Worm (Caenorhabditis elegans) whole organism, L1 larva: Measurements from ENCODE around the gene T07E3.3.

Experiments
- aly-2 ChIP-seq: fragments of 150-350 bp; optimal IDR thresholded peaks from 2 replicates; lab custom pipeline; 2014; ENCODE audit warnings: missing biosample characterization, missing genetic modification characterization
- blmp-1 ChIP-seq: fragments of 150-350 bp; optimal IDR thresholded peaks from 2 replicates; lab custom pipeline; 2014; ENCODE audit warnings: missing biosample characterization, missing genetic modification characterization
- egl-27 ChIP-seq, 2 experiments: fragments of 150-350 bp in 1 of 2; sonication (generic microtip); optimal IDR thresholded peaks; 3 replicates each; lab custom pipeline; 2017 to 2018; ENCODE audit warnings: missing biosample characterization in 2 of 2, missing genetic modification characterization in 2 of 2, missing genetic modification reagents in 2 of 2
- elt-3 ChIP-seq, 6 experiments: fragments of 150-350 bp in 1 of 6; sonication (generic microtip); optimal IDR thresholded peaks; 2 replicates each; lab custom pipeline; 2017 to 2018; ENCODE audit warnings: missing biosample characterization in 6 of 6, missing genetic modification characterization in 6 of 6, inconsistent platforms in 1 of 6
- fkh-10 ChIP-seq: sonication (generic microtip); optimal IDR thresholded peaks from 2 replicates; lab custom pipeline; 2017; ENCODE audit warnings: missing biosample characterization, missing genetic modification reagents, missing genetic modification characterization
- lin-13 ChIP-seq: fragments of 150-350 bp; optimal IDR thresholded peaks from 2 replicates; lab custom pipeline; 2014; ENCODE audit warnings: missing biosample characterization, missing genetic modification reagents, missing genetic modification characterization
- mep-1 ChIP-seq: fragments of 150-350 bp; optimal IDR thresholded peaks from 2 replicates; lab custom pipeline; 2014; ENCODE audit warnings: missing biosample characterization, missing genetic modification characterization
- nhr-19 ChIP-seq: fragments of 200-800 bp; sonication (Bioruptor generic); conservative IDR thresholded peaks from 2 replicates; pipeline ENCODE4 v1.3.6; 2022; ENCODE audit warnings: missing genetic modification characterization, missing compliant biosample characterization
- nhr-76 ChIP-seq: sonication (generic microtip); optimal IDR thresholded peaks from 2 replicates; lab custom pipeline; 2017; ENCODE audit warnings: missing biosample characterization, missing genetic modification characterization
- pqm-1 ChIP-seq: sonication (generic microtip); optimal IDR thresholded peaks from 3 replicates; lab custom pipeline; 2017; ENCODE audit warnings: missing biosample characterization, missing genetic modification characterization
- ztf-11 ChIP-seq, 2 experiments: sonication (generic microtip); optimal IDR thresholded peaks; 2 replicates each; lab custom pipeline; 2016 to 2017; ENCODE audit warnings: missing genetic modification characterization in 2 of 2, missing biosample characterization in 1 of 2, missing compliant biosample characterization in 1 of 2
- ztf-4 ChIP-seq: fragments of 150-350 bp; optimal IDR thresholded peaks from 2 replicates; lab custom pipeline; 2014; ENCODE audit warnings: missing biosample characterization, missing genetic modification characterization

ce11 chrIII:6859482-6859881 is 44.2 kb upstream of the T07E3.3 start, which contains the start of gene clec-158:
- TF ChIP-seq nhr-76 (no peak), elt-3 (tag; optimal IDR thresholded peaks at IDR 0.05; lab: Kevin White, UChicago) (no peak), nhr-19 (GFP tag; lab: Robert Waterston, UW) (no peak), blmp-1 (tag; lab: Kevin White, UChicago) (no peak), fkh-10 (GFP tag; lab: Kevin White, UChicago) (no peak), aly-2 (tag; lab: Kevin White, UChicago) (no peak), mep-1 (no peak), egl-27 (tag; optimal IDR thresholded peaks at IDR 0.05; lab: Kevin White, UChicago) (no peak), pqm-1 (no peak), ztf-11 (tag; optimal IDR thresholded peaks at IDR 0.05; lab: Kevin White, UChicago) (no peak), ztf-4 (tag; lab: Kevin White, UChicago) (no peak), lin-13 (GFP tag; lab: Kevin White, UChicago) (no peak)
